Worm (Caenorhabditis elegans): ENCODE measurements around the gene nfx-1.

DNA sequence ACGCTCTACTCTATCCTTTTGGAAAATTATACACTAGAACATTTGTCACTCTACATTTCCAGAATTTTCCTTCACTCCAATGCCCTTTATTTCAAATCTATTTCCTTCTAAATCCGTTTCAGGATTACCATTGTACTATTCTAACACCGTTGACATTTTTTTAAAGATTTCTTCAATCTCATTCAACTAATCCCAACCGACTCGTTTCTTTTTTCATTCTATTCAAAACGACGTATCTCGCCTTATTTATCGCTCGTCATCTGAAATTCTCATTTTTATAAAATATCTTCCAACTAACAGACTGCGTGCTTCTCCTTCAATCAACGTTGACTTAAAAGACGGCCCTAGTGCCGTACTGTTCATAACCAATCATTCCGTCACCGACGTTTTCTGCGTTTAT is 22.1 kb upstream of the nfx-1 start, which contains the start of gene akap-1:
- TF ChIP-seq elt-1 (tag; optimal IDR thresholded peaks at IDR 0.05) (no peak), nhr-43 (tag; optimal IDR thresholded peaks at IDR 0.05; ENCODE audit: poor library complexity, severe bottlenecking) (no peak), elt-3 (tag; optimal IDR thresholded peaks at IDR 0.05) (no peak), tbx-2 (tag; optimal IDR thresholded peaks at IDR 0.05) (no peak), skn-1 (tag; optimal IDR thresholded peaks at IDR 0.05) (no peak), nhr-25 (tag; optimal IDR thresholded peaks at IDR 0.05) (no peak), aly-2 (tag; optimal IDR thresholded peaks at IDR 0.05) (no peak), fkh-10 (GFP tag; optimal IDR thresholded peaks at IDR 0.05) (no peak), pqm-1 (tag; optimal IDR thresholded peaks at IDR 0.05) (no peak), pha-4 (tag; optimal IDR thresholded peaks at IDR 0.05) (no peak), R02D3.7 (tag; optimal IDR thresholded peaks at IDR 0.05) (no peak), ztf-11 (tag; optimal IDR thresholded peaks at IDR 0.05) (no peak)
